Fruit fly (Drosophila melanogaster): ENCODE results near the gene rdgC.

DNA sequence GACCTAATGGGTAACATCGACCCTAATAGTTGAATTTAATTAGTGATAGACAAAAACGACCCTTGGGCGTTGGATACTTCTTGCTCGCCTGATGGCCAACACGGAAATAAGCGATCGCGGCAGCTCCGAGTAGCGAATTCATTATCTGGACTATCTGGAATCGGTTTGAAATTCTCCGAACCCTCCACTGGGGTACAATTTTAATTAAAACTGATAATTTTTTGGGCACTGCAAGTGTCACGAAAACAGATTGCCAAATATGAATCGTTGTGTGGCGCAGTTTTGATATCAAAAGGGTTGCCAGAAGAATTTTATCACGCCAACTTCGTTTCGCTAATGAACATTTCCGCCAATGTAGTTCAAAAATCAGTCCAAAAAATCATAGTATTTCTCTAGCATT lies 38.0 kb upstream of the rdgC start:
- TF ChIP-seq bab1 (GFP tag; optimal IDR thresholded peaks at IDR 0.05) (no peak), Mnt (GFP tag; optimal IDR thresholded peaks at IDR 0.05) (no peak), CG33017 (tag; optimal IDR thresholded peaks at IDR 0.05) (no peak), CG1620 (GFP tag; optimal IDR thresholded peaks at IDR 0.05) (no peak), tj (GFP tag; optimal IDR thresholded peaks at IDR 0.05) (no peak), cnc (optimal IDR thresholded peaks at IDR 0.05) (no peak), Crg-1 (GFP tag; optimal IDR thresholded peaks at IDR 0.05) (no peak), pad (GFP tag; optimal IDR thresholded peaks at IDR 0.05) (no peak), CG7045 (GFP tag; optimal IDR thresholded peaks at IDR 0.05) (no peak)

Data from whole organism, adult.